Worm (Caenorhabditis elegans) whole organism, L2 larva: ENCODE results near the gene F32D1.3.

Experiments
- F13H6.1 ChIP-seq: sonication (generic microtip); optimal IDR thresholded peaks from 2 replicates; lab custom pipeline; 2016; ENCODE audit warnings: missing genetic modification characterization, missing compliant biosample characterization
- Y55F3AM.14 ChIP-seq: fragments of 200-800 bp; sonication (Bioruptor generic); optimal IDR thresholded peaks from 2 replicates; lab custom pipeline; 2018; ENCODE audit warnings: mild to moderate bottlenecking, missing genetic modification characterization, missing compliant biosample characterization
- ZK546.5 ChIP-seq: sonication (generic microtip); optimal IDR thresholded peaks from 2 replicates; lab custom pipeline; 2017; ENCODE audit warnings: missing biosample characterization, missing genetic modification characterization
- ceh-16 ChIP-seq: fragments of 150-350 bp; optimal IDR thresholded peaks from 2 replicates; lab custom pipeline; 2014; ENCODE audit warnings: missing biosample characterization, missing genetic modification characterization
- crh-2 ChIP-seq: sonication (generic microtip); optimal IDR thresholded peaks from 2 replicates; lab custom pipeline; 2017; ENCODE audit warnings: missing biosample characterization, missing genetic modification characterization
- elt-1 ChIP-seq: fragments of 150-350 bp; optimal IDR thresholded peaks from 2 replicates; lab custom pipeline; 2014; ENCODE audit warnings: missing biosample characterization, missing genetic modification characterization
- lin-13 ChIP-seq: fragments of 150-350 bp; optimal IDR thresholded peaks from 2 replicates; lab custom pipeline; 2014; ENCODE audit warnings: missing biosample characterization, missing genetic modification reagents, missing genetic modification characterization
- lin-39 ChIP-seq: fragments of 150-350 bp; optimal IDR thresholded peaks from 2 replicates; lab custom pipeline; 2014; ENCODE audit warnings: missing biosample characterization, missing genetic modification reagents, missing genetic modification characterization
- mab-5 ChIP-seq: fragments of 150-350 bp; optimal IDR thresholded peaks from 2 replicates; lab custom pipeline; 2014; ENCODE audit warnings: missing biosample characterization, missing genetic modification characterization
- mbf-1 ChIP-seq: sonication (generic microtip); optimal IDR thresholded peaks from 2 replicates; lab custom pipeline; 2017; ENCODE audit warnings: missing biosample characterization, missing genetic modification characterization
- mdl-1 ChIP-seq, 2 experiments: fragments of 150-350 bp in 1 of 2; sonication (generic microtip) in 1 of 2; optimal IDR thresholded peaks; 2 replicates each; lab custom pipeline; 2017; ENCODE audit warnings: missing biosample characterization in 2 of 2, missing genetic modification characterization in 2 of 2
- nhr-11 ChIP-seq: fragments of 150-350 bp; optimal IDR thresholded peaks from 2 replicates; lab custom pipeline; 2014; ENCODE audit warnings: missing biosample characterization, missing genetic modification characterization
- nhr-12 ChIP-seq: fragments of 150-350 bp; optimal IDR thresholded peaks from 2 replicates; lab custom pipeline; 2014; ENCODE audit warnings: missing biosample characterization, missing genetic modification characterization
- nhr-21 ChIP-seq: fragments of 150-350 bp; optimal IDR thresholded peaks from 2 replicates; lab custom pipeline; 2014; ENCODE audit warnings: missing biosample characterization, missing genetic modification characterization
- nhr-23 ChIP-seq: fragments of 150-350 bp; optimal IDR thresholded peaks from 2 replicates; lab custom pipeline; 2014; ENCODE audit warnings: missing biosample characterization, missing genetic modification reagents, missing genetic modification characterization
- nhr-237 ChIP-seq: fragments of 150-350 bp; optimal IDR thresholded peaks from 2 replicates; lab custom pipeline; 2014; ENCODE audit warnings: missing biosample characterization, missing genetic modification characterization
- nhr-25 ChIP-seq: fragments of 150-350 bp; sonication (generic microtip); optimal IDR thresholded peaks from 3 replicates; lab custom pipeline; 2014; ENCODE audit warnings: missing biosample characterization, missing genetic modification characterization
- nhr-6 ChIP-seq: fragments of 150-350 bp; optimal IDR thresholded peaks from 2 replicates; lab custom pipeline; 2014; ENCODE audit warnings: missing biosample characterization, missing genetic modification characterization
- nhr-77 ChIP-seq: fragments of 150-350 bp; optimal IDR thresholded peaks from 2 replicates; lab custom pipeline; 2014; ENCODE audit warnings: missing biosample characterization, missing genetic modification characterization
- unc-39 ChIP-seq: fragments of 150-350 bp; optimal IDR thresholded peaks from 2 replicates; lab custom pipeline; 2014; ENCODE audit warnings: missing biosample characterization, missing genetic modification characterization
- zag-1 ChIP-seq: fragments of 150-350 bp; optimal IDR thresholded peaks from 2 replicates; lab custom pipeline; 2014; ENCODE audit warnings: missing biosample characterization, missing genetic modification characterization
- ztf-1 ChIP-seq: fragments of 200-800 bp; sonication (Bioruptor generic); conservative IDR thresholded peaks from 2 replicates; pipeline ENCODE4 v1.3.6; 2022; ENCODE audit warnings: missing genetic modification characterization, missing compliant biosample characterization
- ztf-11 ChIP-seq: sonication (generic microtip); optimal IDR thresholded peaks from 2 replicates; lab custom pipeline; 2017; ENCODE audit warnings: missing biosample characterization, missing genetic modification characterization

Gene F32D1.3

ce11 chrV:4315057-4315456, 46.3 kb downstream of the F32D1.3 start, which contains the start of gene srh-192:
TSS of gene srh-192 (minus strand) at chrV:4315157.
- TF ChIP-seq ztf-1 (GFP tag; lab: Robert Waterston, UW) (no peak), crh-2 (tag; lab: Kevin White, UChicago) (no peak), elt-1 (tag; lab: Kevin White, UChicago) (no peak), nhr-21 (tag; lab: Kevin White, UChicago) (no peak)

ce11 chrV:4304240-4304639, 57.1 kb downstream of the F32D1.3 start:
- no peak for TF ChIP-seq mdl-1 (tag; optimal IDR thresholded peaks at IDR 0.05; lab: Kevin White, UChicago)

DNA sequence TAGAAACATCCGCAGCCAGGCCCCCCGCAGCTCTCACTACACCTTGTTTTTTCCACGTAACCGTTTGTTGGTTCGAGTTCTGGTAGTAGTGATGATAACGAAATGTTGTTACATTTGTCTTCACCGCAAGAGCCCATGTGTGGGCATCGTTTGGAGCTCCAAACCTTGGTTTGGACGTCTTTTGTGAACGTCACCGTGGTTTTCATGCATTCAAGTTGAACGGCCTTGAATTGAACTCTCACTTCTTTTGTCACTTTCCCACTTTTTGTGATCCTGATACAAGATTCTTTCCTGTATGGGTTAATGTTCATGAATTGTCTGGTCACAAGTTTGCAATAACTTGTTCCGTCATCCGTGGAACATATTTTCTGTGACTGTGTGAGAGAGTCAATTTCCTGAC, 57.6 kb downstream of the F32D1.3 start:
- TF ChIP-seq nhr-11 (tag; lab: Kevin White, UChicago), result no peak
- TF ChIP-seq mbf-1, result no peak
- no peak for TF ChIP-seq ztf-1 (GFP tag; lab: Robert Waterston, UW)
- TF ChIP-seq nhr-237 (tag; lab: Kevin White, UChicago), result no peak
- no peak for TF ChIP-seq Y55F3AM.14 (GFP tag; lab: Kevin White, UChicago)
- no peak for TF ChIP-seq zag-1 (tag; lab: Kevin White, UChicago)
- TF ChIP-seq mab-5 (tag; lab: Kevin White, UChicago), result no peak
- TF ChIP-seq elt-1 (tag; lab: Kevin White, UChicago), result no peak
- no peak for TF ChIP-seq nhr-12 (tag; lab: Kevin White, UChicago)
- TF ChIP-seq ZK546.5 (tag; lab: Kevin White, UChicago), result no peak
- TF ChIP-seq nhr-6 (tag; lab: Kevin White, UChicago), result no peak
- no peak for TF ChIP-seq mdl-1 (tag; optimal IDR thresholded peaks at IDR 0.05; lab: Kevin White, UChicago)
- TF ChIP-seq unc-39 (tag; lab: Kevin White, UChicago), result no peak
- no peak for TF ChIP-seq ztf-11
- no peak for TF ChIP-seq nhr-25 (tag; lab: Kevin White, UChicago)
- no peak for TF ChIP-seq lin-13 (GFP tag; lab: Kevin White, UChicago)
- TF ChIP-seq F13H6.1 (tag; lab: Kevin White, UChicago), result no peak
- TF ChIP-seq nhr-23 (tag; lab: Kevin White, UChicago), result no peak
- TF ChIP-seq lin-39 (tag; lab: Kevin White, UChicago), result no peak

ce11 chrV:4302842-4303241, 58.5 kb downstream of the F32D1.3 start:
- TF ChIP-seq ceh-16 (tag; lab: Kevin White, UChicago) (no peak), lin-39 (tag; lab: Kevin White, UChicago) (no peak), zag-1 (tag; lab: Kevin White, UChicago) (no peak), nhr-11 (tag; lab: Kevin White, UChicago) (no peak), ZK546.5 (tag; lab: Kevin White, UChicago) (no peak), nhr-77 (tag; lab: Kevin White, UChicago) (no peak), nhr-23 (tag; lab: Kevin White, UChicago) (no peak)
- TF ChIP-seq, all 48 proteins: peak for 0
